Fruit fly (Drosophila melanogaster) Kc167 (cell line): ENCODE data around the gene lsn.

Experiments used
- Myc ChIP-seq: fragments of >200 bp; optimal IDR thresholded peaks from 2 replicates; lab custom pipeline; 2017; ENCODE audit warnings: missing external identifiers
- insv ChIP-seq: fragments of >200 bp; optimal IDR thresholded peaks from 3 replicates; lab custom pipeline; 2018; ENCODE audit warnings: missing external identifiers

- TF ChIP-seq insv (no peak), Myc (lab: Kevin White, UChicago) (no peak)
These were observed 13.1 kb upstream of the lsn start for dm6 chr3R:21851592-21852578.
